Worm (Caenorhabditis elegans) whole organism, L2 larva: ENCODE data around the gene zzz-1.

Experiments used
- R02D3.7 ChIP-seq: fragments of 150-350 bp; optimal IDR thresholded peaks from 2 replicates; lab custom pipeline; 2014; ENCODE audit warnings: missing biosample characterization, missing genetic modification characterization
- ama-1 ChIP-seq: fragments of 150-350 bp; optimal IDR thresholded peaks from 2 replicates; lab custom pipeline; 2018; ENCODE audit warnings: inconsistent platforms
- blmp-1 ChIP-seq: sonication (generic microtip); optimal IDR thresholded peaks from 2 replicates; lab custom pipeline; 2017; ENCODE audit warnings: missing genetic modification characterization, mild to moderate bottlenecking, missing compliant biosample characterization, antibody characterized with exemption, moderate library complexity; ENCODE audit not compliant: insufficient read depth
- ceh-82 ChIP-seq: fragments of 150-350 bp; optimal IDR thresholded peaks from 2 replicates; lab custom pipeline; 2014; ENCODE audit warnings: missing biosample characterization, missing genetic modification characterization
- crh-2 ChIP-seq: sonication (generic microtip); optimal IDR thresholded peaks from 2 replicates; lab custom pipeline; 2017; ENCODE audit warnings: missing biosample characterization, missing genetic modification characterization
- egl-27 ChIP-seq: sonication (generic microtip); optimal IDR thresholded peaks from 3 replicates; lab custom pipeline; 2017; ENCODE audit warnings: missing biosample characterization, missing genetic modification reagents, missing genetic modification characterization
- nhr-11 ChIP-seq: fragments of 150-350 bp; optimal IDR thresholded peaks from 2 replicates; lab custom pipeline; 2014; ENCODE audit warnings: missing biosample characterization, missing genetic modification characterization
- nhr-237 ChIP-seq: fragments of 150-350 bp; optimal IDR thresholded peaks from 2 replicates; lab custom pipeline; 2014; ENCODE audit warnings: missing biosample characterization, missing genetic modification characterization
- sma-3 ChIP-seq: sonication (generic microtip); optimal IDR thresholded peaks from 2 replicates; lab custom pipeline; 2016; ENCODE audit warnings: missing genetic modification reagents, missing genetic modification characterization, missing compliant biosample characterization
- ztf-11 ChIP-seq: sonication (generic microtip); optimal IDR thresholded peaks from 2 replicates; lab custom pipeline; 2017; ENCODE audit warnings: missing biosample characterization, missing genetic modification characterization

ce11 chrV:10923229-10923628 lies 14.3 kb upstream of the zzz-1 start, which contains the start of gene F58B4.7:
- TF ChIP-seq ceh-82 = no peak
- TF ChIP-seq sma-3 (GFP tag; lab: Kevin White, UChicago) = no peak
- TF ChIP-seq crh-2 (tag; lab: Kevin White, UChicago) = no peak
- TF ChIP-seq blmp-1 (tag; lab: Kevin White, UChicago) = no peak
- no peak for TF ChIP-seq R02D3.7 (tag; lab: Kevin White, UChicago)
- TF ChIP-seq nhr-11 (tag; lab: Kevin White, UChicago) = no peak
- TF ChIP-seq ztf-11 (tag; lab: Kevin White, UChicago) = no peak
- no peak for TF ChIP-seq egl-27 (tag; lab: Kevin White, UChicago)
- TF ChIP-seq ama-1 (lab: Kevin White, UChicago) = no peak
- no peak for TF ChIP-seq nhr-237 (tag; lab: Kevin White, UChicago)
